7 worm cellular contexts compared by ENCODE assay signal in the genomic region with DNA sequence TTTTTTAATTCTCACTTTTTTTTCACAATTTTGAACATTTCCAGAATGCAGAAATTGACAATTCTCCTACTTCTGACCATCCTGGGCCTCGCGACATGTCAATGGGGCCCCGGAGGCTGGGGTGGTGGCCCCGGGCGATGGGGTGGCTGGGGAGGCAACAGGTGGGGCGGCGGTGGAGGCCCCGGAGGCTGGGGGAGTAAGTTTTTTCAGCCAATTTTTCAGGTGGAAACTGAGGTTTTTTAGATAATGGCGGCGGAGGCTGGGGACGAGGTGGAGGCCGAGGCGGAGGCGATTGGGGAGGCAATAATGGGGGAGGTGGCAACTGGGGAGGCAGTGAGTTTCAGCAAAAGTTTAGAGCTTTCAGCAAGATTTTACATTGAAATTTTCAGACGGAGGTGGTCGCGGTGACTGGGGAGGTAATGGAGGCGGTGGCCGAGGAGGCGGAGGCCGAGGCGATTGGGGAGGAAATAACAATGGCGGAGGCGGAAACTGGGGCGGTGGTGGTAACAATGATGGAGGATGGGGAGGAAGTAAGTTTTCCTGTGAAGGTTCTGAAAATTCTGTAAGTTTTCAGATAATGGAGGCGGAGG.
TF ChIP-seq lines count a peak whose summit lies in the region.

No protein-coding gene starts in this region.

TF ChIP-seq in whole organism, L1 larva, 84 proteins besides CTCF, POLR2A, EP300 and RAD21:
- TF ChIP-seq ceh-8 (GFP tag; optimal IDR thresholded peaks at IDR 0.05; lab: Kevin White, UChicago) (peak; percentile 25), ces-1 (GFP tag; optimal IDR thresholded peaks at IDR 0.05; lab: Kevin White, UChicago) (no peak), efl-1 (optimal IDR thresholded peaks at IDR 0.05; lab: Kevin White, UChicago) (no peak), efl-1 (GFP tag; optimal IDR thresholded peaks at IDR 0.05 in 1 of 2; lab: Kevin White, UChicago) (peak in 1 of 2 experiments; percentile 39)

TF ChIP-seq in whole organism, L2 larva, 48 proteins besides CTCF, POLR2A, EP300 and RAD21:
- TF ChIP-seq lin-11 (tag; optimal IDR thresholded peaks at IDR 0.05; lab: Kevin White, UChicago), result no peak
- TF ChIP-seq nhr-10 (tag; optimal IDR thresholded peaks at IDR 0.05; lab: Kevin White, UChicago), result no peak
- peak; percentile 27 for TF ChIP-seq Y55F3AM.14 (GFP tag; optimal IDR thresholded peaks at IDR 0.05; lab: Kevin White, UChicago)

TF ChIP-seq in whole organism, L3 larva, 47 proteins besides CTCF, POLR2A, EP300 and RAD21:
- TF ChIP-seq ztf-4 (tag; optimal IDR thresholded peaks at IDR 0.05; lab: Kevin White, UChicago), result peak; percentile 23
- TF ChIP-seq mdl-1 (tag; optimal IDR thresholded peaks at IDR 0.05; lab: Kevin White, UChicago), result no peak
- no peak for TF ChIP-seq ceh-16 (tag; optimal IDR thresholded peaks at IDR 0.05; lab: Kevin White, UChicago)

TF ChIP-seq in whole organism, L4 larva, 104 proteins besides CTCF, POLR2A, EP300 and RAD21:
- TF ChIP-seq snpc-4 (tag; optimal IDR thresholded peaks at IDR 0.05; lab: Kevin White, UChicago), result no peak
- TF ChIP-seq php-3 (GFP tag; IDR thresholded peaks at IDR 0.05; lab: Robert Waterston, UW), result 0 out of 2 replicates have a peak, but pooled peaks have one; percentile 6
- peak; percentile 55; the same call in 1 of the 2 replicates for TF ChIP-seq T26A8.4 (GFP tag; IDR thresholded peaks at IDR 0.05; lab: Robert Waterston, UW)
- peak in 1 of 2 experiments; percentile 15 for TF ChIP-seq hif-1 (tag; optimal IDR thresholded peaks at IDR 0.05; lab: Kevin White, UChicago)
- TF ChIP-seq set-16 (GFP tag; IDR thresholded peaks at IDR 0.05; lab: Robert Waterston, UW), result peak; percentile 98
- TF ChIP-seq dmd-8 (GFP tag; IDR thresholded peaks at IDR 0.05; lab: Robert Waterston, UW), result 0 out of 2 replicates have a peak, but pooled peaks have one; percentile 19
- peak; percentile 84 for TF ChIP-seq aha-1 (tag; lab: Kevin White, UChicago)
- TF ChIP-seq ctbp-1 (GFP tag; IDR thresholded peaks at IDR 0.05; lab: Robert Waterston, UW), result no peak
- peak; percentile 10 for TF ChIP-seq hlh-11 (tag; optimal IDR thresholded peaks at IDR 0.05; lab: Kevin White, UChicago)
TF ChIP-seq in whole organism, L4 larva: peak in this region for 7.

TF ChIP-seq in whole organism, late embryonic, 69 proteins besides CTCF, POLR2A, EP300 and RAD21:
- TF ChIP-seq ceh-9 (tag; optimal IDR thresholded peaks at IDR 0.05; lab: Kevin White, UChicago), result peak; percentile 24
- TF ChIP-seq fkh-6 (tag; optimal IDR thresholded peaks at IDR 0.05; lab: Kevin White, UChicago), result no peak
- no peak for TF ChIP-seq elt-2 (tag; optimal IDR thresholded peaks at IDR 0.05; lab: Kevin White, UChicago)
- no peak for TF ChIP-seq lim-6 (tag; optimal IDR thresholded peaks at IDR 0.05; lab: Kevin White, UChicago)
- no peak for TF ChIP-seq gmeb-2 (tag; optimal IDR thresholded peaks at IDR 0.05; lab: Kevin White, UChicago)
- no peak for TF ChIP-seq tbx-2 (tag; optimal IDR thresholded peaks at IDR 0.05; lab: Kevin White, UChicago)
- TF ChIP-seq ceh-22 (tag; optimal IDR thresholded peaks at IDR 0.05; lab: Kevin White, UChicago), result no peak
- TF ChIP-seq K02D7.2 (tag; optimal IDR thresholded peaks at IDR 0.05; lab: Kevin White, UChicago), result peak; percentile 10
- TF ChIP-seq unc-86 (tag; optimal IDR thresholded peaks at IDR 0.05; lab: Kevin White, UChicago), result no peak

TF ChIP-seq in whole organism, midembryonic, 9 proteins besides CTCF, POLR2A, EP300 and RAD21:
- TF ChIP-seq tab-1 (GFP tag; IDR thresholded peaks at IDR 0.05; lab: Robert Waterston, UW) (0 out of 2 replicates have a peak, but pooled peaks have one; percentile 7), flt-1 (GFP tag; IDR thresholded peaks at IDR 0.05; lab: Robert Waterston, UW) (no peak), cog-1 (tag; optimal IDR thresholded peaks at IDR 0.05; lab: Kevin White, UChicago) (no peak)

TF ChIP-seq in whole organism, young adult, 124 proteins besides CTCF, POLR2A, EP300 and RAD21:
- TF ChIP-seq bed-1 (GFP tag; IDR thresholded peaks at IDR 0.05; lab: Robert Waterston, UW) (no peak), ztf-6 (GFP tag; IDR thresholded peaks at IDR 0.05; lab: Robert Waterston, UW) (no peak), gei-17 (GFP tag; optimal IDR thresholded peaks at IDR 0.05; lab: Kevin White, UChicago) (no peak), ama-1 (optimal IDR thresholded peaks at IDR 0.05; lab: Kevin White, UChicago) (no peak), ama-1 (GFP tag; optimal IDR thresholded peaks at IDR 0.05; lab: Kevin White, UChicago) (no peak), B0019.2 (GFP tag; conservative IDR thresholded peaks at IDR 0.05; lab: Robert Waterston, UW) (0 out of 2 replicates have a peak, but pooled peaks have one; percentile 4), madf-6 (GFP tag; IDR thresholded peaks at IDR 0.05; lab: Robert Waterston, UW) (0 out of 2 replicates have a peak, but pooled peaks have one; percentile 25), chd-7 (tag; optimal IDR thresholded peaks at IDR 0.05; lab: Kevin White, UChicago) (no peak), egl-18 (GFP tag; IDR thresholded peaks at IDR 0.05; lab: Robert Waterston, UW) (no peak), aptf-2 (GFP tag; conservative IDR thresholded peaks at IDR 0.05; lab: Robert Waterston, UW) (no peak), ceh-58 (GFP tag; IDR thresholded peaks at IDR 0.05; lab: Robert Waterston, UW) (no peak), mcd-1 (GFP tag; IDR thresholded peaks at IDR 0.05; lab: Robert Waterston, UW) (peak; percentile 38), ceh-79 (tag; optimal IDR thresholded peaks at IDR 0.05; lab: Kevin White, UChicago) (peak; percentile 22), nfya-2 (GFP tag; IDR thresholded peaks at IDR 0.05; lab: Robert Waterston, UW) (no peak), attf-5 (GFP tag; optimal IDR thresholded peaks at IDR 0.05; lab: Kevin White, UChicago) (no peak), tbp1 (GFP tag; optimal IDR thresholded peaks at IDR 0.05; lab: Kevin White, UChicago) (no peak), him-1 (tag; optimal IDR thresholded peaks at IDR 0.05; lab: Kevin White, UChicago) (no peak), ceh-91 (GFP tag; IDR thresholded peaks at IDR 0.05; lab: Robert Waterston, UW) (no peak), hsf-1 (GFP tag; IDR thresholded peaks at IDR 0.05; lab: Robert Waterston, UW) (no peak), hlh-12 (tag; optimal IDR thresholded peaks at IDR 0.05; lab: Kevin White, UChicago) (no peak), ceh-27 (GFP tag; optimal IDR thresholded peaks at IDR 0.05; lab: Kevin White, UChicago) (no peak), sptf-2 (GFP tag; optimal IDR thresholded peaks at IDR 0.05; lab: Kevin White, UChicago) (no peak), nfyb-1 (GFP tag; IDR thresholded peaks at IDR 0.05; lab: Robert Waterston, UW) (peak; percentile 62; the same call in 1 of the 2 replicates), mel-28 (tag; optimal IDR thresholded peaks at IDR 0.05; lab: Kevin White, UChicago; ENCODE audit: borderline replicate concordance) (no peak), F22D6.2 (tag; optimal IDR thresholded peaks at IDR 0.05; lab: Kevin White, UChicago) (no peak), K11D2.4 (GFP tag; IDR thresholded peaks at IDR 0.05; lab: Robert Waterston, UW) (no peak), nhr-27 (tag; optimal IDR thresholded peaks at IDR 0.05; lab: Kevin White, UChicago) (no peak), sea-2 (GFP tag; IDR thresholded peaks at IDR 0.05; lab: Robert Waterston, UW) (no peak), Y56A3A.18 (GFP tag; IDR thresholded peaks at IDR 0.05; lab: Robert Waterston, UW) (no peak), F57A8.1 (GFP tag; optimal IDR thresholded peaks at IDR 0.05; lab: Kevin White, UChicago) (no peak), D2030.7 (GFP tag; IDR thresholded peaks at IDR 0.05; lab: Robert Waterston, UW) (no peak), nhr-120 (GFP tag; IDR thresholded peaks at IDR 0.05; lab: Robert Waterston, UW) (no peak), pha-4 (tag; optimal IDR thresholded peaks at IDR 0.05; lab: Kevin White, UChicago) (no peak), snpc-1.3 (tag; optimal IDR thresholded peaks at IDR 0.05; lab: Kevin White, UChicago; ENCODE audit: insufficient read depth) (no peak), F57C9.4 (tag; optimal IDR thresholded peaks at IDR 0.05; lab: Kevin White, UChicago) (no peak), F23B12.7 (tag; optimal IDR thresholded peaks at IDR 0.05; lab: Kevin White, UChicago; ENCODE audit: insufficient read depth) (no peak), rpc-1 (optimal IDR thresholded peaks at IDR 0.05; lab: Kevin White, UChicago) (no peak), rpc-1 (tag; optimal IDR thresholded peaks at IDR 0.05; lab: Kevin White, UChicago) (no peak), lin-54 (GFP tag; optimal IDR thresholded peaks at IDR 0.05; lab: Kevin White, UChicago) (no peak), zim-3 (tag; optimal IDR thresholded peaks at IDR 0.05; lab: Kevin White, UChicago) (no peak), lsy-27 (tag; optimal IDR thresholded peaks at IDR 0.05; lab: Kevin White, UChicago; ENCODE audit: borderline replicate concordance, insufficient read depth) (no peak), egrh-3 (GFP tag; IDR thresholded peaks at IDR 0.05; lab: Robert Waterston, UW) (peak; percentile 91), Y53G8AR.9 (GFP tag; conservative IDR thresholded peaks at IDR 0.05; lab: Robert Waterston, UW) (no peak), mes-4 (tag; optimal IDR thresholded peaks at IDR 0.05; lab: Kevin White, UChicago) (no peak), let-607 (tag; optimal IDR thresholded peaks at IDR 0.05; lab: Kevin White, UChicago) (peak in 1 of 2 experiments; percentile 14), Y95B8A.8 (GFP tag; IDR thresholded peaks at IDR 0.05; lab: Robert Waterston, UW) (no peak), lin-40 (tag; optimal IDR thresholded peaks at IDR 0.05; lab: Kevin White, UChicago) (no peak), mxl-1 (tag; optimal IDR thresholded peaks at IDR 0.05; lab: Kevin White, UChicago) (no peak), rcor-1 (GFP tag; IDR thresholded peaks at IDR 0.05; lab: Robert Waterston, UW) (no peak), ceh-40 (GFP tag; IDR thresholded peaks at IDR 0.05; lab: Robert Waterston, UW) (no peak), lin-26 (GFP tag; IDR thresholded peaks at IDR 0.05; lab: Robert Waterston, UW) (0 out of 2 replicates have a peak, but pooled peaks have one; percentile 35), xnd-1 (tag; optimal IDR thresholded peaks at IDR 0.05; lab: Kevin White, UChicago) (no peak), zfh-2 (GFP tag; conservative IDR thresholded peaks at IDR 0.05; lab: Robert Waterston, UW) (peak; percentile 85), F33H1.4 (GFP tag; IDR thresholded peaks at IDR 0.05; lab: Robert Waterston, UW) (no peak)
